Worm (Caenorhabditis elegans): ENCODE data around the gene cal-5.

cal-5 gene

ce11 chrX:5063750-5064652, 13.8 kb downstream of the cal-5 start, which contains the start of gene C24H10.2 (continued):
- TF ChIP-seq snpc-3.4 (tag; optimal IDR thresholded peaks at IDR 0.05) (no peak), akir-1 (GFP tag; optimal IDR thresholded peaks at IDR 0.05) (no peak), ccch-3 (GFP tag; optimal IDR thresholded peaks at IDR 0.05) (no peak), pha-4 (tag; optimal IDR thresholded peaks at IDR 0.05) (no peak), F23B12.7 (tag; optimal IDR thresholded peaks at IDR 0.05; ENCODE audit: insufficient read depth) (peak; percentile 32), C06A6.2 (GFP tag; conservative IDR thresholded peaks at IDR 0.05) (no peak), nhr-80 (tag; optimal IDR thresholded peaks at IDR 0.05) (peak; percentile 75), fkh-3 (tag; optimal IDR thresholded peaks at IDR 0.05) (no peak), lir-1 (GFP tag; conservative IDR thresholded peaks at IDR 0.05) (peak; percentile 86), nhr-179 (tag; optimal IDR thresholded peaks at IDR 0.05) (no peak), Y53G8AR.9 (GFP tag; conservative IDR thresholded peaks at IDR 0.05) (no peak), zim-3 (tag; optimal IDR thresholded peaks at IDR 0.05) (no peak), ekl-4 (GFP tag; IDR thresholded peaks at IDR 0.05) (0 out of 2 replicates have a peak, but pooled peaks have one; percentile 25), K12H6.12 (tag; optimal IDR thresholded peaks at IDR 0.05) (peak; percentile 71), repo-1 (tag; optimal IDR thresholded peaks at IDR 0.05) (no peak), xnd-1 (tag; optimal IDR thresholded peaks at IDR 0.05) (no peak), chd-7 (tag; optimal IDR thresholded peaks at IDR 0.05) (peak; percentile 23), cebp-1 (GFP tag; IDR thresholded peaks at IDR 0.05) (no peak), cebp-1 (tag; optimal IDR thresholded peaks at IDR 0.05) (peak; percentile 76), B0035.1 (tag; optimal IDR thresholded peaks at IDR 0.05) (no peak), Y67H2A.10 (GFP tag; conservative IDR thresholded peaks at IDR 0.05) (no peak), zfh-2 (GFP tag; conservative IDR thresholded peaks at IDR 0.05) (peak; percentile 91), snpc-1.1 (tag; optimal IDR thresholded peaks at IDR 0.05; ENCODE audit: insufficient read depth) (no peak), gei-17 (GFP tag; optimal IDR thresholded peaks at IDR 0.05) (peak; percentile 17), lsl-1 (GFP tag; optimal IDR thresholded peaks at IDR 0.05) (no peak), atf-7 (tag; optimal IDR thresholded peaks at IDR 0.05) (no peak), tbx-9 (tag; optimal IDR thresholded peaks at IDR 0.05; ENCODE audit: borderline replicate concordance) (no peak), let-607 (tag; optimal IDR thresholded peaks at IDR 0.05) (no peak), rpc-1 (optimal IDR thresholded peaks at IDR 0.05) (no peak), rpc-1 (tag; optimal IDR thresholded peaks at IDR 0.05) (no peak), dox-1 (GFP tag; IDR thresholded peaks at IDR 0.05) (peak; percentile 79), ZK185.1 (tag; optimal IDR thresholded peaks at IDR 0.05; ENCODE audit: poor library complexity, severe bottlenecking) (no peak), hlh-12 (tag; optimal IDR thresholded peaks at IDR 0.05) (no peak), ceh-79 (tag; optimal IDR thresholded peaks at IDR 0.05) (no peak), F49E8.2 (tag; optimal IDR thresholded peaks at IDR 0.05; ENCODE audit: insufficient read depth) (no peak), F10E7.11 (tag; optimal IDR thresholded peaks at IDR 0.05) (no peak), mxl-1 (tag; optimal IDR thresholded peaks at IDR 0.05) (no peak), Y95B8A.8 (GFP tag; IDR thresholded peaks at IDR 0.05) (no peak), dpff-1 (tag; optimal IDR thresholded peaks at IDR 0.05) (no peak), nfyb-1 (GFP tag; IDR thresholded peaks at IDR 0.05) (0 out of 2 replicates have a peak, but pooled peaks have one; percentile 19), unc-130 (GFP tag; optimal IDR thresholded peaks at IDR 0.05) (no peak), lin-40 (tag; optimal IDR thresholded peaks at IDR 0.05) (peak; percentile 37), F55B11.4 (tag; optimal IDR thresholded peaks at IDR 0.05; ENCODE audit: borderline replicate concordance, insufficient read depth) (no peak), cebp-2 (GFP tag; IDR thresholded peaks at IDR 0.05) (no peak), K11D2.4 (GFP tag; IDR thresholded peaks at IDR 0.05) (peak; percentile 57), attf-5 (GFP tag; optimal IDR thresholded peaks at IDR 0.05) (peak; percentile 39), madf-10 (tag; optimal IDR thresholded peaks at IDR 0.05) (peak; percentile 13)
